Worm (Caenorhabditis elegans): ENCODE measurements around the gene rpn-2.

DNA sequence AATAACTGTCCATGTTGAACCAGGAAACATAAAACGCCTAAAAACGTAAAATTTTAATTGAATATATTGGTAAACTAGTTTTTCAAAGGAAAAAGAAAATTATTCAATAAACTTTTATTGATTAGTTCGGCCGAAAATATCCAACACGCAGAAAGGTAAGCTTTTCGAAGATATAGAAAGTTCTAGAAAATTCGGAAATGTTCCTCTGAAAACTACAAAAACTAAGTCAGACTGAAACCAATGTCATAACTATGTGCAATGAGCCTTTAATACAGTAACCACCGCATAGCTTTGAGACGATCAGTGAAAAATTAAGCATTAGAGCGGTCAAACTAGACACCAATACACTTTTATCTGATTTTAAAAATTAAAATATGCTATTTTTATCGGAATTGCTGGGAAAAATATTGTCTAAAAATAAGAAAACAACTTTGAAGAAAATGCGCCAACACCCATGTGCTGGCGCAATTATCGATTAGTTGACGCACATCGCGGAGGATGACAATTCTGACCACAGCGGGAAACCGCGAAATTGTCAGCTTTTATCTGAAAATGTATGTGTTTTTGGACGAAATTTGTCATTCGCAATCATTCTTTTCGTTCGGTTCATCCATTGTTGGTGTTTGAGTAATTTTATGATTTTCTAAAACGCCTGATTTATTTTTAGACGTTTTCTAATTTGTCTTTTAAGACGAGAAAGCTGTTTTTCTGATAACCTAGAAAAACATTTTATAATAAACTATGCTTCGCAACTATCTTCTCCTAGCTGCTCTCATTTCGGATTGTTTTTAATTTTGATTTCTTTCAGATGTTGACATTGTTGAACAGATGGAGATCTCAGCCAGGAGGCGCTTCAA is at the start of gene rpn-2, which contains the start of gene C23G10.7:
- TF ChIP-seq him-1 (tag; optimal IDR thresholded peaks at IDR 0.05), result no peak
- TF ChIP-seq W03F9.2 (tag; optimal IDR thresholded peaks at IDR 0.05), result peak; percentile 78
- TF ChIP-seq dao-5 (tag; optimal IDR thresholded peaks at IDR 0.05), result no peak
